Worm (Caenorhabditis elegans) whole organism, mixed stage, embryonic: ENCODE results near the gene taf-9.

Experiments used
- elt-1 ChIP-seq: sonication (generic microtip); optimal IDR thresholded peaks from 2 replicates; lab custom pipeline; 2017; ENCODE audit warnings: missing genetic modification characterization, mild to moderate bottlenecking, missing compliant biosample characterization, antibody characterized with exemption, moderate library complexity, borderline replicate concordance; ENCODE audit not compliant: insufficient read depth
- nhr-12 ChIP-seq: fragments of 150-350 bp; optimal IDR thresholded peaks from 2 replicates; lab custom pipeline; 2014; ENCODE audit warnings: missing biosample characterization, missing genetic modification characterization

DNA sequence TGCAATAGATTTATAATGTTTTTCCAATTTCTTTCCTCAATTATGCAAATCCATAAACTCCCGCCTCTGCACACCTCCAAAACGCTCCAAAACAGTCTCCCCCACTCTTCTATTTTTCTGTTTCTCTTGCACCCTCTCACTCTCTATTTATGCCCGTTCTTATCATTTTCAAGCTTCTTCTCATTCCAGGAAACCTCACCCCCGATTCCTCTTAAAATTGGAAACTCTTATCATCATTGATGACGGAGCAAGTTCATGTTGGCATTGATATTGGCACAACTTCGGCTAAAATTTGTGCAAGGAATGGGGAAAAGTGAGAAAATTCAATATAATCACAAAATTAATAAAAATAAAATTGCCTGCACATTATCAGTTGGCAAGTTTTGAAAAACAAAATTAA, 16.2 kb upstream of the taf-9 start, which contains the start of gene shpk-1:
- TF ChIP-seq elt-1 (tag; lab: Kevin White, UChicago), result no peak
- no peak for TF ChIP-seq nhr-12 (tag; lab: Kevin White, UChicago)
